Fruit fly (Drosophila melanogaster) whole organism, prepupa: ENCODE measurements around the gene Klp64D.

Experiments
- Blimp-1 ChIP-seq: fragments of 200-800 bp; sonication (Bioruptor generic); optimal IDR thresholded peaks from 3 replicates; lab custom pipeline; 2017; ENCODE audit warnings: missing biosample characterization, missing genetic modification characterization, mild to moderate bottlenecking, moderate library complexity, missing genetic modification reagents
- CG10631 ChIP-seq: fragments of 200-800 bp; sonication (Bioruptor generic); optimal IDR thresholded peaks from 2 replicates; lab custom pipeline; 2016; ENCODE audit warnings: missing biosample characterization, missing genetic modification characterization
- CG10669 ChIP-seq: fragments of 200-800 bp; sonication (Bioruptor generic); optimal IDR thresholded peaks from 3 replicates; lab custom pipeline; 2018; ENCODE audit warnings: missing biosample characterization, mild to moderate bottlenecking, missing genetic modification characterization, moderate library complexity
- CG15336 ChIP-seq: fragments of 200-800 bp; sonication (Bioruptor generic); IDR thresholded peaks from 2 replicates; pipeline ENCODE4 v1.3.6; 2022; ENCODE audit warnings: missing biosample characterization, missing genetic modification characterization
- CG1621 ChIP-seq: fragments of 200-800 bp; sonication (Bioruptor generic); optimal IDR thresholded peaks from 3 replicates; lab custom pipeline; 2018; ENCODE audit warnings: missing biosample characterization, mild to moderate bottlenecking, missing genetic modification characterization
- CG32006 ChIP-seq: fragments of 200-800 bp; sonication (Bioruptor generic); optimal IDR thresholded peaks from 3 replicates; lab custom pipeline; 2017; ENCODE audit warnings: missing biosample characterization, mild to moderate bottlenecking, missing genetic modification characterization
- CG3919 ChIP-seq: fragments of 200-800 bp; sonication (Bioruptor generic); optimal IDR thresholded peaks from 3 replicates; lab custom pipeline; 2016; ENCODE audit warnings: missing biosample characterization, missing genetic modification characterization
- CG4318 ChIP-seq: fragments of 200-800 bp; sonication (Bioruptor generic); optimal IDR thresholded peaks from 3 replicates; lab custom pipeline; 2017; ENCODE audit warnings: missing biosample characterization, mild to moderate bottlenecking, missing genetic modification characterization
- CG6163 ChIP-seq: fragments of 200-800 bp; sonication (Bioruptor generic); IDR thresholded peaks from 3 replicates; pipeline ENCODE4 v1.3.6; 2022; ENCODE audit warnings: missing biosample characterization, missing genetic modification characterization
- CG6276 ChIP-seq: fragments of 200-800 bp; sonication (Bioruptor generic); optimal IDR thresholded peaks from 2 replicates; lab custom pipeline; 2017; ENCODE audit warnings: missing biosample characterization, mild to moderate bottlenecking, missing genetic modification characterization
- CG6792 ChIP-seq: fragments of 200-800 bp; sonication (Bioruptor generic); optimal IDR thresholded peaks from 3 replicates; lab custom pipeline; 2016; ENCODE audit warnings: missing biosample characterization, missing genetic modification characterization
- CG6808 ChIP-seq: fragments of 200-800 bp; sonication (Bioruptor generic); optimal IDR thresholded peaks from 3 replicates; lab custom pipeline; 2017; ENCODE audit warnings: missing biosample characterization, missing genetic modification characterization, mild to moderate bottlenecking, moderate library complexity, missing genetic modification reagents
- CG7368 ChIP-seq: fragments of 200-800 bp; sonication (Bioruptor generic); optimal IDR thresholded peaks from 3 replicates; lab custom pipeline; 2016; ENCODE audit warnings: missing biosample characterization, missing genetic modification characterization
- CG8119 ChIP-seq: fragments of 200-800 bp; sonication (Bioruptor generic); IDR thresholded peaks from 3 replicates; pipeline ENCODE4 v1.3.6; 2022; ENCODE audit warnings: missing biosample characterization, missing genetic modification characterization
- CG8319 ChIP-seq: fragments of 200-800 bp; sonication (Bioruptor generic); optimal IDR thresholded peaks from 3 replicates; lab custom pipeline; 2016; ENCODE audit warnings: missing biosample characterization, missing genetic modification characterization
- CG9139 ChIP-seq: fragments of 200-800 bp; sonication (Bioruptor generic); optimal IDR thresholded peaks from 3 replicates; lab custom pipeline; 2017; ENCODE audit warnings: missing biosample characterization, mild to moderate bottlenecking, missing genetic modification characterization
- Eip78C ChIP-seq: fragments of 200-800 bp; sonication (Bioruptor generic); peaks from one replicate; lab custom pipeline; 2016; ENCODE audit warnings: missing biosample characterization, missing genetic modification characterization
- Eip93F ChIP-seq: fragments of 200-800 bp; sonication (Bioruptor generic); optimal IDR thresholded peaks from 2 replicates; lab custom pipeline; 2016; ENCODE audit warnings: missing biosample characterization, mild to moderate bottlenecking, missing genetic modification characterization
- Ets96B ChIP-seq: fragments of 200-800 bp; optimal IDR thresholded peaks from 2 replicates; lab custom pipeline; 2019; ENCODE audit warnings: missing biosample characterization, mild to moderate bottlenecking, missing genetic modification characterization, moderate library complexity
- Hr38 ChIP-seq: sonication (Bioruptor generic); optimal IDR thresholded peaks from 2 replicates; lab custom pipeline; 2016; ENCODE audit warnings: missing biosample characterization, missing genetic modification characterization
- Hr4 ChIP-seq: fragments of 200-800 bp; sonication (Bioruptor generic); optimal IDR thresholded peaks from 3 replicates; lab custom pipeline; 2016; ENCODE audit warnings: missing biosample characterization, missing genetic modification characterization
- OdsH ChIP-seq: fragments of 200-800 bp; sonication (Bioruptor generic); optimal IDR thresholded peaks from 3 replicates; lab custom pipeline; 2016; ENCODE audit warnings: missing biosample characterization, missing genetic modification characterization
- Sox102F ChIP-seq: fragments of 200-800 bp; sonication (Bioruptor generic); optimal IDR thresholded peaks from 2 replicates; lab custom pipeline; 2016; ENCODE audit warnings: missing biosample characterization, mild to moderate bottlenecking, missing genetic modification characterization
- Sox14 ChIP-seq: fragments of 200-800 bp; sonication (Bioruptor generic); optimal IDR thresholded peaks from 3 replicates; lab custom pipeline; 2016; ENCODE audit warnings: missing biosample characterization, missing genetic modification characterization
- Sox15 ChIP-seq: fragments of 200-800 bp; sonication (Bioruptor generic); optimal IDR thresholded peaks from 3 replicates; lab custom pipeline; 2016; ENCODE audit warnings: missing biosample characterization, missing genetic modification characterization
- achi ChIP-seq: fragments of 200-800 bp; sonication (Bioruptor generic); optimal IDR thresholded peaks from 3 replicates; lab custom pipeline; 2016; ENCODE audit warnings: missing biosample characterization, missing genetic modification characterization
- cyc ChIP-seq: fragments of 200-800 bp; sonication (Bioruptor generic); optimal IDR thresholded peaks from 3 replicates; lab custom pipeline; 2016; ENCODE audit warnings: missing biosample characterization, missing genetic modification characterization
- dsx ChIP-seq: fragments of 200-800 bp; optimal IDR thresholded peaks from 3 replicates; lab custom pipeline; 2019; ENCODE audit warnings: missing biosample characterization, mild to moderate bottlenecking, missing genetic modification characterization, moderate library complexity; ENCODE audit not compliant: poor library complexity, severe bottlenecking
- eg ChIP-seq: fragments of 200-800 bp; sonication (Bioruptor generic); IDR thresholded peaks from 3 replicates; pipeline ENCODE4 v1.3.6; 2022; ENCODE audit warnings: missing biosample characterization, missing genetic modification characterization
- esn ChIP-seq: fragments of 200-800 bp; sonication (Bioruptor generic); optimal IDR thresholded peaks from 2 replicates; lab custom pipeline; 2016; ENCODE audit warnings: missing biosample characterization, mild to moderate bottlenecking, missing genetic modification characterization, moderate library complexity
- fd59A ChIP-seq: fragments of 200-800 bp; sonication (Bioruptor generic); optimal IDR thresholded peaks from 2 replicates; lab custom pipeline; 2017; ENCODE audit warnings: missing biosample characterization, mild to moderate bottlenecking, missing genetic modification characterization, missing genetic modification reagents
- fd85E ChIP-seq: fragments of 200-800 bp; sonication (Bioruptor generic); optimal IDR thresholded peaks from 3 replicates; lab custom pipeline; 2016; ENCODE audit warnings: missing biosample characterization, missing genetic modification characterization
- pdm3 ChIP-seq: fragments of 200-800 bp; sonication (Bioruptor generic); optimal IDR thresholded peaks from 3 replicates; lab custom pipeline; 2016; ENCODE audit warnings: missing biosample characterization, missing genetic modification characterization
- salr ChIP-seq, 2 experiments: fragments of 200-800 bp; sonication (Bioruptor generic); optimal IDR thresholded peaks; 3 replicates each; lab custom pipeline; 2016 to 2018; ENCODE audit warnings: missing biosample characterization in 2 of 2, missing genetic modification characterization in 2 of 2, mild to moderate bottlenecking in 1 of 2
- spab ChIP-seq: fragments of 200-800 bp; sonication (Bioruptor generic); optimal IDR thresholded peaks from 2 replicates; lab custom pipeline; 2017; ENCODE audit warnings: missing biosample characterization, mild to moderate bottlenecking, missing genetic modification characterization, missing genetic modification reagents
- svp ChIP-seq: fragments of 200-800 bp; sonication (Bioruptor generic); peaks from one replicate; lab custom pipeline; 2016; ENCODE audit warnings: missing biosample characterization, missing genetic modification characterization
- topi ChIP-seq: fragments of 200-800 bp; sonication (Bioruptor generic); optimal IDR thresholded peaks from 3 replicates; lab custom pipeline; 2016; ENCODE audit warnings: missing biosample characterization, missing genetic modification characterization
- vri ChIP-seq: fragments of 200-800 bp; sonication (Bioruptor generic); optimal IDR thresholded peaks from 3 replicates; lab custom pipeline; 2016; ENCODE audit warnings: missing biosample characterization, mild to moderate bottlenecking, missing genetic modification characterization

Gene Klp64D

DNA sequence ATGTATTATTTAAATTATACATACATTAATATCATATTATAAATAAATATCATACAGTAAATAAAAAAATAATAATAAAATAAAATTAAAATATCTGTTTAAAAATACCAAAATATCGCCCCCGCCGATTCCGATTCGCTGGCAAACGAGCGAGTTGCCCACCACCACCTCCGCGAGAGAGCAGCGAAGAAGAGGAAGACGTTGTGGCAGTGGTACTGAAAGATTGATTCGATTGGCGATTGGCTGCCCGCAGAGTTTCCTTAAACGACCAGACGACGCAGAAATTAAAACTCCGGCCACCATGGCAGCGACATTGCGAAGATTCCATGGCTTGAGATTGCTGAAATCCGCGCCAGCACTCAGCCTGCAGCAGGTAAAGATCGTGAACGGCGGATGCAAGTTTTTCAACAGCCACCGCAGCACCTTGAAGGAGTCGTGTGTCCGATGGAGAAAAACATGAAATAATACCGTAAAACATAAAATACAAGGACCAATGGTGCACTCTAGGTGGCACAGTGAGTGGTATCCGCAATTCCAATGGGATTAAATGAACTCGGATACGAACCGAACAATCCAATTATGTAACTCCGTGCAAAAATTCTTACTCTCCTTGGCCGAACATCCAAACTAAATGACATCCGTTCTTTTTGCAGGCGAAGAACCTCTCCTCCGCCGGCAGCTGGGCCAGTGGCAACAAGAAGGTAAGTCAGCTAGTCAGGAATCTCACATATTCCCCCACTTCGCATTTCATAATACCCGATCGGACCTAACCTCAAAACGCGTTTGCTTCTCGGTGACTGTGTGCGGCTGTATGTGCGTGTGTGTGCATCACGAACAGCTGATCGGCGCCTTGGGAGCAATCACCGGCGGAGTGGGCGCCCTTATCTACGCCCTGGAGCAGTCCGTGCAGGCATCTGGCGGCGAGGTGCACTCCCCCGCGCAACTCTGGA is 1.1 kb upstream of the Klp64D start, which contains the start of gene Cyt-c1:
Gene Cyt-c1 (plus strand): TSS at position 173 of the 950 bp plus-strand sequence.
- TF ChIP-seq dsx (GFP tag; lab: Kevin White, UChicago) (no peak), Eip78C (peak; percentile 25), salr (GFP tag; optimal IDR thresholded peaks at IDR 0.05; lab: Kevin White, UChicago) (no peak), eg (no peak), vri (GFP tag; lab: Kevin White, UChicago) (peak; percentile 91), CG1621 (tag; lab: Kevin White, UChicago) (no peak), achi (GFP tag; lab: Kevin White, UChicago) (peak; percentile 26)

DNA sequence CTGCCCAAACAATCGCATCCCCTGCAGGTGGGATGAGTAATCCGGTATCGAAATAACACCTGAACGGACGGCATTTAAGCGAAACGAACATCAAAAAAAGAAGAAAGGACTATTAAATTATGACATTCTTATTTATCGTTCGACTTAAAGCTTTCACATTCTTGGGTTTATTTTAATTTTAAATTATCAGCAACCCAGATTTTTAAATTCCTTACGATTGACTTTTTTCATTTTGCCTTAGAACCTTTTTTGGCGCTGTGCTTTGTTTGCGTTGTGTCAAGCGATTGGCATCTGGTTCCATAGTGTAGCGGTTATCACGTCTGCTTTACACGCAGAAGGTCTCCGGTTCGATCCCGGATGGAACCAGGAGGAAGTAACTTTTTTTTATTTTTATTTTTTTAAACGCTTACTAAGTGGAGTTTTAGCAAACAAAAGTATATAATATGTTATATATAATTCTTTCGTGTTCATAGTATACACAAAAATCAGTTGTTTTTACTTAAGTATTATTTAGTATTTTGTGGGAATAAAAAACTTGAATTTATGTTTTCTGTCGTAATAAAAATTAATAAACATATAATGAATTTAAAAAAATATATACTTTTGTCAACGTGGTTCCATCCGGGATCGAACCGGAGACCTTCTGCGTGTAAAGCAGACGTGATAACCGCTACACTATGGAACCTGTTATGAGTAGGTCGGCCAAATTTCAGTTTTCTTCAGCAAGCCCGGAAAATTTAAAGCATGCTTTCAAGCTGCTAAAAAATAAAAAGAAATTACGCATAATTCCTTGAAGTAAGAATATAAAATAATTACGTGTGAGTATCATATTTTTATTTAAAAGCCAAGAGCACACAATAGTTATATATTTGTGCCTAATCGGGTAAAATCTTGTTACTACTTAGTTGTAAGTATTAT is 2.9 kb downstream of the Klp64D start:
- TF ChIP-seq Sox102F (GFP tag; lab: Kevin White, UChicago) (no peak), dsx (GFP tag; lab: Kevin White, UChicago) (no peak), CG6276 (peak; percentile 44), salr (GFP tag; optimal IDR thresholded peaks at IDR 0.05; lab: Kevin White, UChicago) (no peak), Eip78C (peak; percentile 57), spab (no peak), Sox15 (GFP tag; lab: Kevin White, UChicago) (no peak), Eip93F (GFP tag; lab: Kevin White, UChicago) (peak; percentile 40), CG9139 (GFP tag; lab: Kevin White, UChicago) (peak; percentile 13), svp (peak; percentile 12), CG6808 (GFP tag; lab: Kevin White, UChicago) (no peak), CG15336 (no peak)

DNA sequence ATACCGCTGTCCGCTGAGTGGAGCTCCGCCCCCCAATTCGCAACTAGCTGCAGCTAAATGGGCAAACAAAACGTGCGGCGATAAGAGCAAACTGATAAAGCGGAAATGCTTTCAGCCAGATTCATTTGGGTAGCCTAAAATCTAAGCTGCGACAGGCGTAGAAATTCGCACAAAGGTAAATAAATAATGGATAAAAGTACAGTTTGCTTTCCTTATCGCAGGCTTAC is 3.5 kb downstream of the Klp64D start, which contains the start of gene lama:
Gene lama (minus strand): TSS at position 101 of the 227 bp plus-strand sequence.
- TF ChIP-seq esn (GFP tag; lab: Kevin White, UChicago) (no peak), cyc (GFP tag; lab: Kevin White, UChicago) (no peak), CG4318 (GFP tag; lab: Kevin White, UChicago) (no peak), CG10669 (GFP tag; lab: Kevin White, UChicago) (no peak), CG8119 (GFP tag; lab: Robert Waterston, UW) (no peak), Hr4 (GFP tag; lab: Kevin White, UChicago) (no peak), CG9139 (GFP tag; lab: Kevin White, UChicago) (no peak), dsx (GFP tag; lab: Kevin White, UChicago) (no peak), CG32006 (GFP tag; lab: Kevin White, UChicago) (no peak), CG6792 (GFP tag; lab: Kevin White, UChicago) (no peak), vri (GFP tag; lab: Kevin White, UChicago) (no peak), Sox14 (GFP tag; lab: Kevin White, UChicago) (no peak)
- TF ChIP-seq, all 60 proteins: peak for 0

DNA sequence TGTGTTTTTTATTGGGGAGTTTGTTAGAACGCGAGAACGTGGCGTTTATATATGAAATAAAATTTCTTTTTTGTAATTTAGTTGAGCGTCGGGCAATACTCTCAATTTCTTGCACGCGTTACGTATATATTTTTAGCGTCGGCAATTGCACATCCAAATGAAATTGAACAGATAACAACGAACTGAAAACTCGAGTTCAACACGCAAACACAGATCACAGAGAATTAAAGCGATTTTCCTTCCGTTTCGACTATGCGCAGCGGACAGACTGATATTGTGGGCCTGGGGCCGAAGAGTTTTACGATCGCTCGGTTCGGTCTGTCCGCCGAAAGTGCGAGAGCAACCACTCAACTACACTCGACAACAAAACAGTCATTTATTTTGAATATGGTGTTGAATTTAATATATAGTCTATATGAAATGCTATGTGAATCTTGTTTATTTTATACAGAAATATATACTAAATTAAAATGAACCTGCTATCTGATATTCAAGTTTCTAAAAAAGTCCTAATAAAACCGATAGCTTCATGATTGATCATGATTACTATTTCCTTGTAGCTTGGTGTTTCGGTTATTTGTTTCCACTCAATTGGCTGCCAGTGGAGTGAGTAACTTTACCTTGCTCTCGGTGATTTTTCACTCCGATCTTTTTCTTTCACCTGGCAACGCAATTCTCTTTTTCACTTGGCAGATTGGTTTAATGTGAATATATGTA is 4.0 kb downstream of the Klp64D start, which contains the start of gene CG46456:
Gene CG46456 (minus strand): TSS at position 273 of the 717 bp plus-strand sequence.
- peak; percentile 77 for TF ChIP-seq Blimp-1
- TF ChIP-seq CG6808 (GFP tag; lab: Kevin White, UChicago), result peak; percentile 94
- peak; percentile 93 for TF ChIP-seq achi (GFP tag; lab: Kevin White, UChicago)
- TF ChIP-seq CG8319, result peak; percentile 89
- peak; percentile 91 for TF ChIP-seq spab
- TF ChIP-seq CG4318 (GFP tag; lab: Kevin White, UChicago), result peak; percentile 78
- peak; percentile 92 for TF ChIP-seq topi (GFP tag; lab: Kevin White, UChicago)
- TF ChIP-seq OdsH (GFP tag; lab: Kevin White, UChicago), result peak; percentile 94
- peak; percentile 89 for TF ChIP-seq CG9139 (GFP tag; lab: Kevin White, UChicago)
- peak; percentile 90 for TF ChIP-seq fd85E (GFP tag; lab: Kevin White, UChicago)
- peak; percentile 89 for TF ChIP-seq CG10631 (GFP tag; lab: Kevin White, UChicago)
- peak; percentile 76 to 83 for TF ChIP-seq salr (GFP tag; optimal IDR thresholded peaks at IDR 0.05; lab: Kevin White, UChicago)
- TF ChIP-seq pdm3 (GFP tag; lab: Kevin White, UChicago), result peak; percentile 92
- peak; percentile 97 for TF ChIP-seq CG8119 (GFP tag; lab: Robert Waterston, UW)
- peak; percentile 90 for TF ChIP-seq CG7368 (GFP tag; lab: Kevin White, UChicago)
- peak; percentile 97 for TF ChIP-seq Ets96B
- no peak for TF ChIP-seq Hr38
- TF ChIP-seq CG3919 (GFP tag; lab: Kevin White, UChicago), result peak; percentile 94
- TF ChIP-seq fd59A, result peak; percentile 85
- TF ChIP-seq Sox15 (GFP tag; lab: Kevin White, UChicago), result peak; percentile 80
- peak; percentile 96 for TF ChIP-seq esn (GFP tag; lab: Kevin White, UChicago)
- peak; percentile 92 for TF ChIP-seq CG6163
